Worm (Caenorhabditis elegans): ENCODE data around the gene taf-9.

DNA sequence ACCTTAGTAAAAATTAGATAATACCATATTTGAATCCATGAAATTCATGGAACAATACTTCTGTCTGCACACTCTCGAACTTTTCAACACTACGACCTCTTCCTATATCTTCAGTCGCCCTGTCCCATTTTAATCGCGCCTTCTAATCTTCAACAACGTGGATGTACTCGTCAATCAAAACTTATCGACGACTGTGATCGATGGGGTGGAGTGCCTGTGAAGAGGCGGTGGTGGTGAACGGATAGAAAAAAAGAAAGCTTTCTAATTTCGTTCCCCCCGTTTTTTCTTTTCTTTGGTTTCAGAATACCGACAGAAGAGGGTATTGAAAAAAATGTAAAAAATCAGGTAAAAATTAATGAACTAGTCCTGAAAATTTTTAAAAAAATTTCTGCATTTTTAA, 35.0 kb downstream of the taf-9 start:
- TF ChIP-seq ces-1 (GFP tag; optimal IDR thresholded peaks at IDR 0.05) = no peak
- TF ChIP-seq nhr-76 (tag; optimal IDR thresholded peaks at IDR 0.05) = no peak

Data from whole organism, L4 larva.